Fruit fly (Drosophila melanogaster) whole organism, embryonic: ENCODE data around the gene melt.

Experiments used
- Antp ChIP-seq: fragments of 200-800 bp; sonication (Bioruptor generic); optimal IDR thresholded peaks from 3 replicates; lab custom pipeline; 2016; ENCODE audit warnings: missing biosample characterization, missing genetic modification characterization
- C15 ChIP-seq: fragments of 200-800 bp; sonication (Bioruptor generic); IDR thresholded peaks from 3 replicates; pipeline ENCODE4 v1.3.6; 2022; ENCODE audit warnings: missing biosample characterization, missing genetic modification characterization
- CG10147 ChIP-seq: fragments of 200-800 bp; sonication (Bioruptor generic); optimal IDR thresholded peaks from 2 replicates; lab custom pipeline; 2019; ENCODE audit warnings: missing biosample characterization, mild to moderate bottlenecking, missing genetic modification characterization, moderate library complexity
- CG10431 ChIP-seq: fragments of 200-800 bp; sonication (Bioruptor generic); optimal IDR thresholded peaks from 3 replicates; lab custom pipeline; 2018; ENCODE audit warnings: missing biosample characterization, mild to moderate bottlenecking, missing genetic modification characterization
- CG10654 ChIP-seq: fragments of 200-800 bp; sonication (Bioruptor generic); optimal IDR thresholded peaks from 2 replicates; lab custom pipeline; 2016; ENCODE audit warnings: missing biosample characterization, missing genetic modification characterization
- CG12744 ChIP-seq: fragments of 200-800 bp; sonication (Bioruptor generic); optimal IDR thresholded peaks from 2 replicates; lab custom pipeline; 2016; ENCODE audit warnings: missing biosample characterization, missing genetic modification characterization
- CG13775 ChIP-seq: fragments of 200-800 bp; sonication (Bioruptor generic); optimal IDR thresholded peaks from 3 replicates; lab custom pipeline; 2017; ENCODE audit warnings: missing biosample characterization, mild to moderate bottlenecking, missing genetic modification characterization
- CG13894 ChIP-seq: fragments of 200-800 bp; sonication (Bioruptor generic); optimal IDR thresholded peaks from 3 replicates; lab custom pipeline; 2018; ENCODE audit warnings: missing biosample characterization, mild to moderate bottlenecking, missing genetic modification characterization, moderate library complexity
- CG14441 ChIP-seq: fragments of 200-800 bp; sonication (Bioruptor generic); IDR thresholded peaks from 2 replicates; pipeline ENCODE4 v1.3.6; 2022; ENCODE audit warnings: missing biosample characterization, missing genetic modification characterization
- CG1529 ChIP-seq: fragments of 200-800 bp; sonication (Bioruptor generic); optimal IDR thresholded peaks from 3 replicates; lab custom pipeline; 2018; ENCODE audit warnings: missing biosample characterization, missing genetic modification characterization
- CG15696 ChIP-seq: fragments of 200-800 bp; sonication (Bioruptor generic); optimal IDR thresholded peaks from 2 replicates; lab custom pipeline; 2019; ENCODE audit warnings: missing biosample characterization, mild to moderate bottlenecking, missing genetic modification characterization, moderate library complexity
- CG17568 ChIP-seq: fragments of 200-800 bp; sonication (Bioruptor generic); optimal IDR thresholded peaks from 2 replicates; lab custom pipeline; 2018; ENCODE audit warnings: missing biosample characterization, mild to moderate bottlenecking, missing genetic modification characterization, moderate library complexity
- CG18011 ChIP-seq: fragments of 200-800 bp; sonication (Bioruptor generic); optimal IDR thresholded peaks from 2 replicates; lab custom pipeline; 2017; ENCODE audit warnings: missing biosample characterization, missing genetic modification characterization, mild to moderate bottlenecking, moderate library complexity, missing genotype
- CG2199 ChIP-seq: fragments of 200-800 bp; sonication (Bioruptor generic); IDR thresholded peaks from 3 replicates; pipeline ENCODE4 v1.3.6; 2022; ENCODE audit warnings: missing biosample characterization, missing genetic modification characterization
- CG2889 ChIP-seq: fragments of 200-800 bp; sonication (Bioruptor generic); IDR thresholded peaks from 3 replicates; pipeline ENCODE4 v1.3.6; 2022; ENCODE audit warnings: missing biosample characterization, missing genetic modification characterization
- CG3995 ChIP-seq: fragments of 200-800 bp; sonication (Bioruptor generic); optimal IDR thresholded peaks from 3 replicates; lab custom pipeline; 2016; ENCODE audit warnings: missing biosample characterization, missing genetic modification characterization
- CG4820 ChIP-seq: fragments of 200-800 bp; sonication (Bioruptor generic); optimal IDR thresholded peaks from 3 replicates; lab custom pipeline; 2016; ENCODE audit warnings: missing biosample characterization, missing genetic modification characterization
- CG6272 ChIP-seq: fragments of 200-800 bp; sonication (Bioruptor generic); IDR thresholded peaks from 2 replicates; pipeline ENCODE4 v1.3.6; 2022; ENCODE audit warnings: missing biosample characterization, missing genetic modification characterization
- CG6813 ChIP-seq: fragments of 200-800 bp; sonication (Bioruptor generic); optimal IDR thresholded peaks from 2 replicates; lab custom pipeline; 2017; ENCODE audit warnings: missing biosample characterization, missing genetic modification characterization, mild to moderate bottlenecking, moderate library complexity, missing genetic modification reagents
- CG9215 ChIP-seq: fragments of 200-800 bp; sonication (Bioruptor generic); IDR thresholded peaks from 2 replicates; pipeline ENCODE4 v1.3.6; 2022; ENCODE audit warnings: missing biosample characterization, missing genetic modification characterization
- CG9727 ChIP-seq: fragments of 200-800 bp; sonication (Bioruptor generic); optimal IDR thresholded peaks from 3 replicates; lab custom pipeline; 2017; ENCODE audit warnings: missing biosample characterization, mild to moderate bottlenecking, missing genetic modification characterization
- Dll ChIP-seq: fragments of 200-800 bp; sonication (Bioruptor generic); IDR thresholded peaks from 4 replicates; pipeline ENCODE4 v1.3.6; 2022; ENCODE audit warnings: missing biosample characterization, missing genetic modification characterization; ENCODE audit not compliant: partially characterized antibody
- ERR ChIP-seq: fragments of 200-800 bp; sonication (Bioruptor generic); optimal IDR thresholded peaks from 2 replicates; lab custom pipeline; 2016; ENCODE audit warnings: missing biosample characterization, missing genetic modification characterization
- Gsc ChIP-seq: fragments of 200-800 bp; sonication (Bioruptor generic); IDR thresholded peaks from 2 replicates; pipeline ENCODE4 v1.3.6; 2022; ENCODE audit warnings: missing biosample characterization, missing genetic modification characterization
- HHEX ChIP-seq: fragments of 200-800 bp; sonication (Bioruptor generic); optimal IDR thresholded peaks from 3 replicates; lab custom pipeline; 2017; ENCODE audit warnings: missing biosample characterization, mild to moderate bottlenecking, missing genetic modification characterization, missing genetic modification reagents
- HLH54F ChIP-seq: fragments of 200-800 bp; sonication (Bioruptor generic); optimal IDR thresholded peaks from 3 replicates; lab custom pipeline; 2016; ENCODE audit warnings: missing biosample characterization, missing genetic modification characterization
- Lim3 ChIP-seq: fragments of 200-800 bp; sonication (Bioruptor generic); IDR thresholded peaks from 2 replicates; pipeline ENCODE4 v1.3.6; 2022; ENCODE audit warnings: missing biosample characterization, missing genetic modification characterization
- Max ChIP-seq: fragments of 200-800 bp; sonication (Bioruptor generic); optimal IDR thresholded peaks from 2 replicates; lab custom pipeline; 2016; ENCODE audit warnings: missing biosample characterization, mild to moderate bottlenecking, missing genetic modification characterization
- Stat92E ChIP-seq, 3 experiments: fragments of >200 bp in 2 of 3; fragments of 200-800 bp in 1 of 3; sonication (Bioruptor generic) in 1 of 3; optimal IDR thresholded peaks; 2 replicates each; lab custom pipeline; 2017 to 2019; ENCODE audit warnings: missing biosample characterization in 3 of 3, missing genetic modification characterization in 3 of 3, mild to moderate bottlenecking in 1 of 3, moderate library complexity in 1 of 3
- Taf1 ChIP-seq: fragments of 200-800 bp; sonication (Bioruptor generic); IDR thresholded peaks from 2 replicates; pipeline ENCODE4 v1.3.6; 2022; ENCODE audit warnings: missing biosample characterization, missing genetic modification characterization
- Xrp1 ChIP-seq: fragments of 200-800 bp; sonication (Bioruptor generic); IDR thresholded peaks from 2 replicates; pipeline ENCODE4 v1.3.6; 2022; ENCODE audit warnings: missing biosample characterization, missing genetic modification characterization
- ab ChIP-seq: fragments of 200-800 bp; sonication (Bioruptor generic); optimal IDR thresholded peaks from 2 replicates; lab custom pipeline; 2016; ENCODE audit warnings: missing biosample characterization, missing genetic modification characterization
- abd-A ChIP-seq: fragments of 200-800 bp; sonication (Bioruptor generic); optimal IDR thresholded peaks from 3 replicates; lab custom pipeline; 2019; ENCODE audit warnings: missing biosample characterization, mild to moderate bottlenecking, missing genetic modification characterization, moderate library complexity
- cg ChIP-seq: fragments of 200-800 bp; sonication (Bioruptor generic); optimal IDR thresholded peaks from 3 replicates; lab custom pipeline; 2019; ENCODE audit warnings: missing biosample characterization, mild to moderate bottlenecking, missing genetic modification characterization, moderate library complexity
- chinmo ChIP-seq: fragments of 200-800 bp; sonication (Bioruptor generic); IDR thresholded peaks from 4 replicates; pipeline ENCODE4 v1.3.6; 2022; ENCODE audit warnings: missing biosample characterization, missing genetic modification characterization; ENCODE audit not compliant: partially characterized antibody
- cwo ChIP-seq: fragments of 200-800 bp; sonication (Bioruptor generic); optimal IDR thresholded peaks from 3 replicates; lab custom pipeline; 2017; ENCODE audit warnings: missing biosample characterization, missing genetic modification characterization, mild to moderate bottlenecking, moderate library complexity, missing genetic modification reagents
- esg ChIP-seq: fragments of 200-800 bp; sonication (Bioruptor generic); conservative IDR thresholded peaks from 2 replicates; pipeline ENCODE4 v1.3.6; 2022; ENCODE audit warnings: missing biosample characterization, missing genetic modification characterization
- exex ChIP-seq: fragments of 200-800 bp; sonication (Bioruptor generic); optimal IDR thresholded peaks from 4 replicates; lab custom pipeline; 2018; ENCODE audit warnings: missing biosample characterization, mild to moderate bottlenecking, missing genetic modification characterization, moderate library complexity
- fd3F ChIP-seq: fragments of 200-800 bp; sonication (Bioruptor generic); optimal IDR thresholded peaks from 2 replicates; lab custom pipeline; 2018; ENCODE audit warnings: missing biosample characterization, mild to moderate bottlenecking, missing genetic modification characterization, moderate library complexity
- nau ChIP-seq: fragments of 200-800 bp; sonication (Bioruptor generic); optimal IDR thresholded peaks from 3 replicates; lab custom pipeline; 2017; ENCODE audit warnings: missing biosample characterization, mild to moderate bottlenecking, missing genetic modification characterization, missing genetic modification reagents
- nerfin-2 ChIP-seq: fragments of 200-800 bp; sonication (Bioruptor generic); IDR thresholded peaks from 2 replicates; pipeline ENCODE4 v1.3.6; 2022; ENCODE audit warnings: missing biosample characterization, missing genetic modification characterization; ENCODE audit not compliant: partially characterized antibody
- oc ChIP-seq: fragments of 200-800 bp; sonication (Bioruptor generic); optimal IDR thresholded peaks from 2 replicates; lab custom pipeline; 2018; ENCODE audit warnings: missing biosample characterization, mild to moderate bottlenecking, missing genetic modification characterization, moderate library complexity
- scrt ChIP-seq: fragments of 200-800 bp; sonication (Bioruptor generic); optimal IDR thresholded peaks from 2 replicates; lab custom pipeline; 2018; ENCODE audit warnings: missing biosample characterization, mild to moderate bottlenecking, missing genetic modification characterization, moderate library complexity
- sima ChIP-seq: fragments of 200-800 bp; sonication (Bioruptor generic); optimal IDR thresholded peaks from 2 replicates; lab custom pipeline; 2016; ENCODE audit warnings: missing biosample characterization, missing genetic modification characterization
- sna ChIP-seq: fragments of 200-800 bp; sonication (Bioruptor generic); IDR thresholded peaks from 2 replicates; pipeline ENCODE4 v1.3.6; 2022; ENCODE audit warnings: missing biosample characterization, missing genetic modification characterization; ENCODE audit not compliant: partially characterized antibody
- tap ChIP-seq: fragments of 200-800 bp; optimal IDR thresholded peaks from 3 replicates; lab custom pipeline; 2019; ENCODE audit warnings: missing biosample characterization, mild to moderate bottlenecking, missing genetic modification characterization, moderate library complexity
- twi ChIP-seq: fragments of 200-800 bp; optimal IDR thresholded peaks from 2 replicates; lab custom pipeline; 2019; ENCODE audit warnings: missing biosample characterization, mild to moderate bottlenecking, missing genetic modification characterization, moderate library complexity
- zf30C ChIP-seq: fragments of 200-800 bp; sonication (Bioruptor generic); optimal IDR thresholded peaks from 3 replicates; lab custom pipeline; 2018; ENCODE audit warnings: missing biosample characterization, mild to moderate bottlenecking, missing genetic modification characterization
- zfh1 ChIP-seq: fragments of 200-800 bp; sonication (Bioruptor generic); IDR thresholded peaks from 3 replicates; pipeline ENCODE4 v1.3.6; 2022; ENCODE audit warnings: missing biosample characterization, missing genetic modification characterization
- zfh2 ChIP-seq: fragments of 200-800 bp; sonication (Bioruptor generic); optimal IDR thresholded peaks from 2 replicates; lab custom pipeline; 2016; ENCODE audit warnings: missing biosample characterization, missing genetic modification characterization

The melt gene

DNA sequence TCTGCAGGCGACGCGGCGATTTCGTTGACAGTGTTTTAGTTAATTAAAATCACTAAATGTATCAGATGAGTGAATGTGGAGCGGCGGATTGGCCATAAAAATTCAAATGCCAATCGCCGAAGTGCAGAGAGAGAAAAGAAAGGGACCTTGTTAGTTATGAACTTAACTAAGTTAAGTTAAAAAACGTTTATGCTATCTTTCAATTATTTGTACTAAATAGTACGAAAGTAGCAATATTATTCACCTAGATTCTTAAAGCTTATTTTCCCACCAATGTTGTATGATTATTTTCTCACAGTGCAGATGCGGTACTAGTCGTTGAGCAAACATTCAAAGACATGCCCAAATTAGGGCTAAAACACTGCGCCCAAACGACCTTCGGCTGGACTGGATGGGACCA, 43.6 kb upstream of the melt start (continued):
- TF ChIP-seq CG3995 (GFP tag; lab: Kevin White, UChicago), result peak; percentile 6
- peak; percentile 39 for TF ChIP-seq CG6813
- TF ChIP-seq abd-A, result peak; percentile 60
- peak; percentile 43; the same call in 1 of the 3 replicates for TF ChIP-seq C15 (GFP tag; lab: Robert Waterston, UW)
- TF ChIP-seq Antp (GFP tag; lab: Kevin White, UChicago), result peak; percentile 55
- TF ChIP-seq cwo, result peak; percentile 60
- TF ChIP-seq CG1529, result no peak
- no peak for TF ChIP-seq CG2889 (GFP tag; lab: Robert Waterston, UW)
- peak; percentile 25 for TF ChIP-seq ERR (GFP tag; lab: Kevin White, UChicago)
- no peak for TF ChIP-seq CG12744 (GFP tag; lab: Kevin White, UChicago)
- no peak for TF ChIP-seq twi
- TF ChIP-seq esg (GFP tag; lab: Robert Waterston, UW), result peak; percentile 57
- TF ChIP-seq CG9215 (GFP tag; lab: Robert Waterston, UW), result 0 out of 2 replicates have a peak, but pooled peaks have one; percentile 25
- TF ChIP-seq sima (GFP tag; lab: Kevin White, UChicago), result no peak
- peak; percentile 63 for TF ChIP-seq nau
- TF ChIP-seq CG10147 (GFP tag; lab: Kevin White, UChicago), result peak; percentile 62
- peak; percentile 58 for TF ChIP-seq scrt (GFP tag; lab: Kevin White, UChicago)
- peak; percentile 20 for TF ChIP-seq exex (tag; lab: Kevin White, UChicago)
- peak; percentile 88 for TF ChIP-seq CG14441 (GFP tag; lab: Robert Waterston, UW)
- TF ChIP-seq chinmo (GFP tag; lab: Robert Waterston, UW), result no peak
- no peak for TF ChIP-seq CG18011 (GFP tag; lab: Kevin White, UChicago)
- peak; percentile 22; the same call in 1 of the 2 replicates for TF ChIP-seq Gsc
- TF ChIP-seq Max, result peak; percentile 42
- TF ChIP-seq zfh2 (GFP tag; lab: Kevin White, UChicago), result no peak
- peak; percentile 69 for TF ChIP-seq CG4820 (GFP tag; lab: Kevin White, UChicago)
- TF ChIP-seq Stat92E (GFP tag; optimal IDR thresholded peaks at IDR 0.05; lab: Kevin White, UChicago), result no peak
- no peak for TF ChIP-seq HLH54F (GFP tag; lab: Kevin White, UChicago)
- peak; percentile 9 for TF ChIP-seq fd3F (GFP tag; lab: Kevin White, UChicago)
- TF ChIP-seq CG17568, result no peak
- TF ChIP-seq CG13894, result no peak
- peak; percentile 18 for TF ChIP-seq CG15696 (tag; lab: Kevin White, UChicago)
- peak; percentile 54; the same call in 1 of the 2 replicates for TF ChIP-seq CG6272 (GFP tag; lab: Robert Waterston, UW)
- peak; percentile 83 for TF ChIP-seq tap
- peak; percentile 58 for TF ChIP-seq CG10654 (GFP tag; lab: Kevin White, UChicago)
- peak; percentile 73 for TF ChIP-seq zfh1 (GFP tag; lab: Robert Waterston, UW)
- TF ChIP-seq cg (GFP tag; lab: Kevin White, UChicago), result no peak
- TF ChIP-seq Dll (GFP tag; lab: Robert Waterston, UW), result no peak
- TF ChIP-seq CG9727, result peak; percentile 8
- peak; percentile 70 for TF ChIP-seq HHEX (GFP tag; lab: Kevin White, UChicago)
- TF ChIP-seq oc (tag; lab: Kevin White, UChicago), result peak; percentile 17
- no peak for TF ChIP-seq sna
- TF ChIP-seq CG2199 (GFP tag; lab: Robert Waterston, UW), result peak; percentile 44; the same call in 1 of the 3 replicates
- peak; percentile 76 for TF ChIP-seq Xrp1 (GFP tag; lab: Robert Waterston, UW)
- TF ChIP-seq nerfin-2, result no peak
- 0 out of 2 replicates have a peak, but pooled peaks have one; percentile 61 for TF ChIP-seq Lim3 (GFP tag; lab: Robert Waterston, UW)
- no peak for TF ChIP-seq CG10431
- TF ChIP-seq ab, result no peak
- TF ChIP-seq Taf1 (GFP tag; lab: Robert Waterston, UW), result no peak
- TF ChIP-seq zf30C (GFP tag; lab: Kevin White, UChicago), result no peak
- no peak for TF ChIP-seq CG13775 (GFP tag; lab: Kevin White, UChicago)
